Worm (Caenorhabditis elegans) whole organism, young adult: ENCODE data around the gene ifd-1.

ENCODE experiments used
- B0035.1 ChIP-seq: sonication (generic microtip); optimal IDR thresholded peaks from 2 replicates; lab custom pipeline; 2016; ENCODE audit warnings: missing genetic modification characterization, mild to moderate bottlenecking, missing compliant biosample characterization, missing genotype, missing genetic modification reagents
- B0261.1 ChIP-seq: sonication (generic microtip); optimal IDR thresholded peaks from 2 replicates; lab custom pipeline; 2016; ENCODE audit warnings: mild to moderate bottlenecking, missing genetic modification characterization, moderate library complexity, missing compliant biosample characterization
- F22D6.2 ChIP-seq: sonication (generic microtip); optimal IDR thresholded peaks from 2 replicates; lab custom pipeline; 2016; ENCODE audit warnings: mild to moderate bottlenecking, missing genetic modification characterization, missing compliant biosample characterization
- F33H1.4 ChIP-seq: fragments of 200-800 bp; sonication (Bioruptor generic); IDR thresholded peaks from 2 replicates; pipeline ENCODE4 v1.3.6; 2022; ENCODE audit warnings: missing genetic modification reagents, missing genetic modification characterization, missing compliant biosample characterization
- F39B2.1 ChIP-seq: fragments of 200-800 bp; sonication (Bioruptor generic); IDR thresholded peaks from 2 replicates; pipeline ENCODE4 v1.3.6; 2022; ENCODE audit warnings: missing genetic modification reagents, missing genetic modification characterization, missing compliant biosample characterization
- F52B5.7 ChIP-seq: sonication (generic microtip); optimal IDR thresholded peaks from 2 replicates; lab custom pipeline; 2016; ENCODE audit warnings: mild to moderate bottlenecking, missing genetic modification characterization, missing compliant biosample characterization
- F57C9.4 ChIP-seq: sonication (generic microtip); optimal IDR thresholded peaks from 2 replicates; lab custom pipeline; 2017; ENCODE audit warnings: mild to moderate bottlenecking, missing genetic modification characterization, missing compliant biosample characterization
- Y53G8AR.9 ChIP-seq: fragments of 200-800 bp; sonication (Bioruptor generic); conservative IDR thresholded peaks from 2 replicates; pipeline ENCODE4 v1.3.6; 2022; ENCODE audit warnings: missing genetic modification reagents, missing genetic modification characterization, missing compliant biosample characterization
- Y67H2A.10 ChIP-seq: fragments of 200-800 bp; sonication (Bioruptor generic); conservative IDR thresholded peaks from 2 replicates; pipeline ENCODE4 v1.3.6; 2022; ENCODE audit warnings: missing genetic modification reagents, missing genetic modification characterization, missing compliant biosample characterization
- Y95B8A.8 ChIP-seq: fragments of 200-800 bp; sonication (Bioruptor generic); IDR thresholded peaks from 2 replicates; pipeline ENCODE4 v1.3.6; 2022; ENCODE audit warnings: missing genetic modification reagents, missing genetic modification characterization, missing compliant biosample characterization
- akir-1 ChIP-seq: fragments of 200-800 bp; sonication (Bioruptor generic); optimal IDR thresholded peaks from 2 replicates; lab custom pipeline; 2018; ENCODE audit warnings: mild to moderate bottlenecking, missing genetic modification characterization, moderate library complexity, missing compliant biosample characterization
- ama-1 ChIP-seq, 3 experiments: fragments of 150-350 bp in 1 of 3; sonication (generic microtip) in 2 of 3; optimal IDR thresholded peaks; 2 replicates each; lab custom pipeline; 2014 to 2018; ENCODE audit warnings: missing biosample characterization in 2 of 3, missing genetic modification characterization in 2 of 3, missing genetic modification reagents in 2 of 3
- aptf-3 ChIP-seq: fragments of 200-800 bp; sonication (Bioruptor generic); IDR thresholded peaks from 2 replicates; pipeline ENCODE4 v1.3.6; 2022; ENCODE audit warnings: missing genetic modification characterization, missing compliant biosample characterization
- attf-3 ChIP-seq: fragments of 200-800 bp; sonication (Bioruptor generic); conservative IDR thresholded peaks from 2 replicates; pipeline ENCODE4 v1.3.6; 2022; ENCODE audit warnings: missing genetic modification reagents, missing genetic modification characterization, missing compliant biosample characterization
- attf-6 ChIP-seq: fragments of 200-800 bp; sonication (Bioruptor generic); IDR thresholded peaks from 2 replicates; pipeline ENCODE4 v1.3.6; 2022; ENCODE audit warnings: missing genetic modification reagents, missing genetic modification characterization, missing compliant biosample characterization
- cebp-1 ChIP-seq, 2 experiments: fragments of 200-800 bp in 1 of 2; sonication (Bioruptor generic) in 1 of 2; sonication (generic microtip) in 1 of 2; IDR thresholded peaks in 1 of 2; optimal IDR thresholded peaks in 1 of 2; 2 replicates each; pipeline versions ENCODE4 v1.3.6 to Lab custom; 2017 to 2022; ENCODE audit warnings: missing compliant biosample characterization in 2 of 2, missing genetic modification characterization in 2 of 2, mild to moderate bottlenecking in 1 of 2, missing genetic modification reagents in 1 of 2, moderate library complexity in 1 of 2
- ceh-27 ChIP-seq: fragments of 200-800 bp; sonication (Bioruptor generic); optimal IDR thresholded peaks from 2 replicates; lab custom pipeline; 2018; ENCODE audit warnings: mild to moderate bottlenecking, missing genetic modification characterization, moderate library complexity, missing compliant biosample characterization
- ceh-58 ChIP-seq: fragments of 200-800 bp; sonication (Bioruptor generic); IDR thresholded peaks from 2 replicates; pipeline ENCODE4 v1.3.6; 2022; ENCODE audit warnings: missing genetic modification characterization, missing compliant biosample characterization
- ceh-79 ChIP-seq: sonication (generic microtip); optimal IDR thresholded peaks from 2 replicates; lab custom pipeline; 2017; ENCODE audit warnings: mild to moderate bottlenecking, missing genetic modification characterization, missing compliant biosample characterization
- dox-1 ChIP-seq: fragments of 200-800 bp; sonication (Bioruptor generic); IDR thresholded peaks from 2 replicates; pipeline ENCODE4 v1.3.6; 2022; ENCODE audit warnings: missing genetic modification reagents, missing genetic modification characterization, missing compliant biosample characterization
- dpff-1 ChIP-seq: sonication (generic microtip); optimal IDR thresholded peaks from 2 replicates; lab custom pipeline; 2017; ENCODE audit warnings: mild to moderate bottlenecking, missing genetic modification characterization, missing compliant biosample characterization
- egrh-3 ChIP-seq: fragments of 200-800 bp; sonication (Bioruptor generic); IDR thresholded peaks from 2 replicates; pipeline ENCODE4 v1.3.6; 2022; ENCODE audit warnings: missing genetic modification reagents, missing genetic modification characterization, missing compliant biosample characterization
- ekl-4 ChIP-seq: fragments of 200-800 bp; sonication (Bioruptor generic); IDR thresholded peaks from 2 replicates; pipeline ENCODE4 v1.3.6; 2022; ENCODE audit warnings: missing genetic modification reagents, missing genetic modification characterization, missing compliant biosample characterization
- fkh-3 ChIP-seq: sonication (generic microtip); optimal IDR thresholded peaks from 2 replicates; lab custom pipeline; 2016; ENCODE audit warnings: mild to moderate bottlenecking, missing genetic modification characterization, missing compliant biosample characterization
- hrde-1 ChIP-seq: sonication (generic microtip); optimal IDR thresholded peaks from 2 replicates; lab custom pipeline; 2016; ENCODE audit warnings: missing genetic modification characterization, mild to moderate bottlenecking, missing compliant biosample characterization, moderate library complexity, missing genotype, missing genetic modification reagents, borderline replicate concordance
- let-526 ChIP-seq: fragments of 200-800 bp; sonication (Bioruptor generic); IDR thresholded peaks from 2 replicates; pipeline ENCODE4 v1.3.6; 2022; ENCODE audit warnings: missing genetic modification reagents, missing genetic modification characterization, missing compliant biosample characterization
- let-607 ChIP-seq, 2 experiments: fragments of 200-800 bp in 1 of 2; sonication (Bioruptor generic) in 1 of 2; sonication (generic microtip) in 1 of 2; optimal IDR thresholded peaks; 2 replicates each; lab custom pipeline; 2016 to 2018; ENCODE audit warnings: mild to moderate bottlenecking in 2 of 2, missing compliant biosample characterization in 2 of 2, missing genetic modification characterization in 2 of 2, moderate library complexity in 2 of 2, missing genotype in 1 of 2
- lin-54 ChIP-seq: fragments of 200-800 bp; sonication (Bioruptor generic); optimal IDR thresholded peaks from 2 replicates; lab custom pipeline; 2018; ENCODE audit warnings: mild to moderate bottlenecking, missing genetic modification characterization, missing compliant biosample characterization
- madf-3 ChIP-seq: fragments of 200-800 bp; sonication (Bioruptor generic); IDR thresholded peaks from 2 replicates; pipeline ENCODE4 v1.3.6; 2022; ENCODE audit warnings: missing genetic modification reagents, missing genetic modification characterization, missing compliant biosample characterization
- madf-8 ChIP-seq: fragments of 200-800 bp; sonication (Bioruptor generic); conservative IDR thresholded peaks from 2 replicates; pipeline ENCODE4 v1.3.6; 2022; ENCODE audit warnings: missing genetic modification reagents, missing genetic modification characterization, missing compliant biosample characterization
- mcd-1 ChIP-seq: fragments of 200-800 bp; sonication (Bioruptor generic); IDR thresholded peaks from 2 replicates; pipeline ENCODE4 v1.3.6; 2022; ENCODE audit warnings: missing genetic modification reagents, missing genetic modification characterization, missing compliant biosample characterization
- nfya-1 ChIP-seq: sonication (generic microtip); optimal IDR thresholded peaks from 2 replicates; lab custom pipeline; 2017; ENCODE audit warnings: antibody characterized with exemption, missing compliant biosample characterization, missing genetic modification characterization, borderline replicate concordance; ENCODE audit not compliant: insufficient read depth
- pha-4 ChIP-seq: fragments of 150-350 bp; sonication (generic microtip); optimal IDR thresholded peaks from 2 replicates; lab custom pipeline; 2014; ENCODE audit warnings: missing biosample characterization, missing genetic modification reagents, missing genetic modification characterization
- snpc-3.4 ChIP-seq: sonication (generic microtip); optimal IDR thresholded peaks from 2 replicates; lab custom pipeline; 2017; ENCODE audit warnings: missing genetic modification characterization, mild to moderate bottlenecking, missing compliant biosample characterization, antibody characterized with exemption, moderate library complexity, missing genotype, missing genetic modification reagents
- tbp1 ChIP-seq: fragments of 200-800 bp; sonication (Bioruptor generic); optimal IDR thresholded peaks from 2 replicates; lab custom pipeline; 2018; ENCODE audit warnings: mild to moderate bottlenecking, missing genetic modification characterization, missing compliant biosample characterization
- tbx-9 ChIP-seq: sonication (generic microtip); optimal IDR thresholded peaks from 2 replicates; lab custom pipeline; 2016; ENCODE audit warnings: borderline replicate concordance, missing genetic modification characterization, inconsistent platforms, missing compliant biosample characterization
- tlf-1 ChIP-seq: fragments of 200-800 bp; sonication (Bioruptor generic); optimal IDR thresholded peaks from 2 replicates; lab custom pipeline; 2018; ENCODE audit warnings: mild to moderate bottlenecking, missing genetic modification characterization, missing compliant biosample characterization
- zfh-2 ChIP-seq: fragments of 200-800 bp; sonication (Bioruptor generic); conservative IDR thresholded peaks from 2 replicates; pipeline ENCODE4 v1.3.6; 2022; ENCODE audit warnings: missing genetic modification reagents, missing genetic modification characterization, missing compliant biosample characterization
- ztf-22 ChIP-seq: fragments of 200-800 bp; sonication (Bioruptor generic); optimal IDR thresholded peaks from 2 replicates; lab custom pipeline; 2018; ENCODE audit warnings: mild to moderate bottlenecking, missing genetic modification characterization, moderate library complexity, missing compliant biosample characterization
- ztf-25 ChIP-seq: fragments of 200-800 bp; sonication (Bioruptor generic); IDR thresholded peaks from 2 replicates; pipeline ENCODE4 v1.3.6; 2022; ENCODE audit warnings: missing genetic modification reagents, missing genetic modification characterization, missing compliant biosample characterization
- ztf-28 ChIP-seq: fragments of 200-800 bp; sonication (Bioruptor generic); IDR thresholded peaks from 2 replicates; pipeline ENCODE4 v1.3.6; 2022; ENCODE audit warnings: missing genetic modification reagents, missing genetic modification characterization, missing compliant biosample characterization

The ifd-1 gene

DNA sequence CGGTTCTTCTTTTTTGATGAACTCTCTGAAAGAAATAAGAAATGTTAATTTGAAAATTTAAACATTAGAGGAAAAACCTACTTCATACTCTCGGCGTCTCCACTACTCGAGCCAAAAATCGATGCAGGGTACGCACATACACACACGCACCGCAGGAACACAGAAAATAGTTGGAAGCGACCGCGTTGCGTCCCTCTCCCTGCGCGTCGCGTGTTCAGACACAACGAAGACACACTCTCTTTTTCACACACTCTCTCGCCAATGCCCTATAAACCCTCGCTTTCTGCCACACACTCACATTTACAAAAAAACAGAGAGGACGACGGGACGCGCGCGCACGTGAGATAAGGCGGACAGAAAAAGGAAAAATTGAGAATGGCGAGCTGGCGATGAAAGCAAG lies 13.3 kb downstream of the ifd-1 start, which contains the start of gene R04E5.9 (continued):
- TF ChIP-seq nfya-1 (tag; lab: Kevin White, UChicago) = no peak
- TF ChIP-seq let-526 = 0 out of 2 replicates have a peak, but pooled peaks have one; percentile 36
- TF ChIP-seq let-607 (tag; optimal IDR thresholded peaks at IDR 0.05; lab: Kevin White, UChicago) = peak; percentile 89 to 92
- peak; percentile 89 for TF ChIP-seq madf-3 (GFP tag; lab: Robert Waterston, UW)
- no peak for TF ChIP-seq aptf-3 (GFP tag; lab: Robert Waterston, UW)
- TF ChIP-seq F22D6.2 (tag; lab: Kevin White, UChicago) = peak; percentile 35
- peak; percentile 24; the same call in 1 of the 2 replicates for TF ChIP-seq Y67H2A.10 (GFP tag; lab: Robert Waterston, UW)
- TF ChIP-seq pha-4 (tag; lab: Kevin White, UChicago) = peak; percentile 50
- TF ChIP-seq tbx-9 (tag; lab: Kevin White, UChicago) = no peak
- peak; percentile 50 for TF ChIP-seq lin-54
- no peak for TF ChIP-seq F57C9.4
- TF ChIP-seq ztf-22 (GFP tag; lab: Kevin White, UChicago) = peak; percentile 82
- peak; percentile 7 for TF ChIP-seq F52B5.7 (tag; lab: Kevin White, UChicago)
- TF ChIP-seq B0261.1 = peak; percentile 22
- TF ChIP-seq madf-8 (GFP tag; lab: Robert Waterston, UW) = no peak
- no peak for TF ChIP-seq ama-1 (optimal IDR thresholded peaks at IDR 0.05; lab: Kevin White, UChicago)
- TF ChIP-seq ama-1 (GFP tag; optimal IDR thresholded peaks at IDR 0.05; lab: Kevin White, UChicago) = peak in 1 of 2 experiments; percentile 0
- no peak for TF ChIP-seq F33H1.4 (GFP tag; lab: Robert Waterston, UW)
- peak; percentile 28 for TF ChIP-seq B0035.1 (tag; lab: Kevin White, UChicago)
- no peak for TF ChIP-seq dpff-1
- peak; percentile 40; the same call in 1 of the 2 replicates for TF ChIP-seq egrh-3 (GFP tag; lab: Robert Waterston, UW)
- TF ChIP-seq Y95B8A.8 (GFP tag; lab: Robert Waterston, UW) = no peak
- TF ChIP-seq tbp1 (GFP tag; lab: Kevin White, UChicago) = peak; percentile 68
- no peak for TF ChIP-seq fkh-3 (tag; lab: Kevin White, UChicago)
- peak; percentile 91 for TF ChIP-seq dox-1 (GFP tag; lab: Robert Waterston, UW)
- TF ChIP-seq hrde-1 (tag; lab: Kevin White, UChicago) = no peak
- TF ChIP-seq mcd-1 (GFP tag; lab: Robert Waterston, UW) = peak; percentile 61
- TF ChIP-seq attf-3 (GFP tag; lab: Robert Waterston, UW) = no peak
- TF ChIP-seq ceh-27 = peak; percentile 73
- TF ChIP-seq F39B2.1 (GFP tag; lab: Robert Waterston, UW) = no peak

DNA sequence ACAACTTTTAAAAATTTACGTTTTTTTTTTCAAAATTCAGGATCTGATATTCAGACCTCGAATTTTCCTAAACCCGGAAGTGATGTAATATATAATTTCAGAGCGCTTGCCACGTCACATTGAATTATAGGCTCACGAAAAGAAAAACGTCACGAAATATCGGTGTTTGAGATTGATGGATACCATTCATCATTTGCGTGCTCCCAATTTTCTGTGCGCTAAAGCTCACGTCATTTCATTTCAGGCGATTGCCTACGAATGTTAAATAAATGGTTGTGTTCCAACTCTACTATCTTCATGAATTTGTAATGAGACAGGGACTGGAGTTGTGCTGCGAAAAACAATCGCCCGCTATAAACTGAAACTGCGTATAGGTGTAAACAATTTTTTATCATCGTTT lies 15.5 kb downstream of the ifd-1 start:
- TF ChIP-seq ztf-25 (GFP tag; lab: Robert Waterston, UW) = no peak
- TF ChIP-seq fkh-3 (tag; lab: Kevin White, UChicago) = no peak
- no peak for TF ChIP-seq snpc-3.4 (tag; lab: Kevin White, UChicago)
- TF ChIP-seq ekl-4 (GFP tag; lab: Robert Waterston, UW) = no peak
- TF ChIP-seq cebp-1 (GFP tag; IDR thresholded peaks at IDR 0.05; lab: Robert Waterston, UW) = no peak
- TF ChIP-seq cebp-1 (tag; optimal IDR thresholded peaks at IDR 0.05; lab: Kevin White, UChicago) = no peak
- TF ChIP-seq B0261.1 = no peak
- TF ChIP-seq ceh-58 (GFP tag; lab: Robert Waterston, UW) = no peak
- no peak for TF ChIP-seq let-607 (tag; optimal IDR thresholded peaks at IDR 0.05; lab: Kevin White, UChicago)
- TF ChIP-seq Y53G8AR.9 (GFP tag; lab: Robert Waterston, UW) = no peak
- no peak for TF ChIP-seq zfh-2 (GFP tag; lab: Robert Waterston, UW)
- TF ChIP-seq Y95B8A.8 (GFP tag; lab: Robert Waterston, UW) = no peak
- TF ChIP-seq ceh-79 = no peak
- TF ChIP-seq attf-6 = no peak
- TF ChIP-seq tlf-1 (GFP tag; lab: Kevin White, UChicago) = no peak
- TF ChIP-seq ztf-28 (GFP tag; lab: Robert Waterston, UW) = no peak
- no peak for TF ChIP-seq akir-1
